Fruit fly (Drosophila melanogaster) whole organism, embryonic: ENCODE results near the gene GABPI.
A peak's percentile ranks its signal among the peaks of the same experiment; 100 is the strongest.

ENCODE experiments used
- Atf6 ChIP-seq: fragments of 200-800 bp; sonication (Bioruptor generic); IDR thresholded peaks from 2 replicates; pipeline ENCODE4 v1.3.6; 2022; ENCODE audit warnings: missing biosample characterization, missing genetic modification characterization
- Blimp-1 ChIP-seq: fragments of 200-800 bp; sonication (Bioruptor generic); optimal IDR thresholded peaks from 3 replicates; lab custom pipeline; 2018; ENCODE audit warnings: missing biosample characterization, missing genetic modification characterization, mild to moderate bottlenecking, moderate library complexity, missing genetic modification reagents
- CG10267 ChIP-seq: fragments of 200-800 bp; sonication (Bioruptor generic); optimal IDR thresholded peaks from 2 replicates; lab custom pipeline; 2018; ENCODE audit warnings: missing biosample characterization, mild to moderate bottlenecking, missing genetic modification characterization, moderate library complexity
- CG12219 ChIP-seq: fragments of 200-800 bp; sonication (Bioruptor generic); optimal IDR thresholded peaks from 3 replicates; lab custom pipeline; 2018; ENCODE audit warnings: missing biosample characterization, mild to moderate bottlenecking, missing genetic modification characterization
- CG1233 ChIP-seq: fragments of 200-800 bp; sonication (Bioruptor generic); optimal IDR thresholded peaks from 4 replicates; lab custom pipeline; 2018; ENCODE audit warnings: missing biosample characterization, mild to moderate bottlenecking, missing genetic modification characterization
- CG12659 ChIP-seq: fragments of 200-800 bp; sonication (Bioruptor generic); optimal IDR thresholded peaks from 3 replicates; lab custom pipeline; 2017; ENCODE audit warnings: mild to moderate bottlenecking, missing biosample characterization, missing genetic modification reagents, missing genetic modification characterization
- CG15514 ChIP-seq: fragments of 200-800 bp; sonication (Bioruptor generic); optimal IDR thresholded peaks from 3 replicates; lab custom pipeline; 2017; ENCODE audit warnings: missing biosample characterization, missing genetic modification characterization, mild to moderate bottlenecking, moderate library complexity, missing genetic modification reagents
- CG16815 ChIP-seq: fragments of 200-800 bp; sonication (Bioruptor generic); optimal IDR thresholded peaks from 3 replicates; lab custom pipeline; 2017; ENCODE audit warnings: missing biosample characterization, mild to moderate bottlenecking, missing genetic modification characterization
- CG16863 ChIP-seq: fragments of 200-800 bp; sonication (Bioruptor generic); optimal IDR thresholded peaks from 3 replicates; lab custom pipeline; 2016; ENCODE audit warnings: missing biosample characterization, missing genetic modification characterization
- CG17359 ChIP-seq: fragments of 200-800 bp; sonication (Bioruptor generic); optimal IDR thresholded peaks from 3 replicates; lab custom pipeline; 2018; ENCODE audit warnings: missing biosample characterization, mild to moderate bottlenecking, missing genetic modification characterization, moderate library complexity
- CG17385 ChIP-seq: fragments of 200-800 bp; sonication (Bioruptor generic); optimal IDR thresholded peaks from 3 replicates; lab custom pipeline; 2018; ENCODE audit warnings: missing biosample characterization, mild to moderate bottlenecking, missing genetic modification characterization
- CG1792 ChIP-seq: fragments of 200-800 bp; sonication (Bioruptor generic); optimal IDR thresholded peaks from 2 replicates; lab custom pipeline; 2016; ENCODE audit warnings: missing biosample characterization, missing genetic modification characterization
- CG18011 ChIP-seq: fragments of 200-800 bp; sonication (Bioruptor generic); optimal IDR thresholded peaks from 2 replicates; lab custom pipeline; 2017; ENCODE audit warnings: missing biosample characterization, missing genetic modification characterization, mild to moderate bottlenecking, moderate library complexity, missing genotype
- CG2120 ChIP-seq: fragments of 200-800 bp; sonication (Bioruptor generic); optimal IDR thresholded peaks from 3 replicates; lab custom pipeline; 2016; ENCODE audit warnings: missing biosample characterization, missing genetic modification characterization
- CG30431 ChIP-seq: fragments of 200-800 bp; sonication (Bioruptor generic); optimal IDR thresholded peaks from 2 replicates; lab custom pipeline; 2017; ENCODE audit warnings: missing biosample characterization, missing genetic modification characterization
- CG3281 ChIP-seq: fragments of 200-800 bp; sonication (Bioruptor generic); optimal IDR thresholded peaks from 3 replicates; lab custom pipeline; 2017; ENCODE audit warnings: missing biosample characterization, mild to moderate bottlenecking, missing genetic modification characterization
- CG3847 ChIP-seq: fragments of 200-800 bp; sonication (Bioruptor generic); IDR thresholded peaks from 2 replicates; pipeline ENCODE4 v1.3.6; 2022; ENCODE audit warnings: missing biosample characterization, missing genetic modification characterization
- CG3995 ChIP-seq: fragments of 200-800 bp; sonication (Bioruptor generic); optimal IDR thresholded peaks from 3 replicates; lab custom pipeline; 2016; ENCODE audit warnings: missing biosample characterization, missing genetic modification characterization
- CG43689 ChIP-seq: fragments of 200-800 bp; sonication (Bioruptor generic); IDR thresholded peaks from 2 replicates; pipeline ENCODE4 v1.3.6; 2022; ENCODE audit warnings: missing biosample characterization, missing genetic modification characterization
- CG4424 ChIP-seq: fragments of 200-800 bp; sonication (Bioruptor generic); optimal IDR thresholded peaks from 3 replicates; lab custom pipeline; 2016; ENCODE audit warnings: missing biosample characterization, missing genetic modification characterization
- CG6654 ChIP-seq: fragments of 200-800 bp; sonication (Bioruptor generic); optimal IDR thresholded peaks from 2 replicates; lab custom pipeline; 2017; ENCODE audit warnings: missing biosample characterization, mild to moderate bottlenecking, missing genetic modification characterization
- CG6689 ChIP-seq: fragments of 200-800 bp; sonication (Bioruptor generic); IDR thresholded peaks from 2 replicates; pipeline ENCODE4 v1.3.6; 2022; ENCODE audit warnings: missing biosample characterization, missing genetic modification characterization
- CG6765 ChIP-seq: fragments of 200-800 bp; sonication (Bioruptor generic); optimal IDR thresholded peaks from 3 replicates; lab custom pipeline; 2017; ENCODE audit warnings: missing biosample characterization, mild to moderate bottlenecking, missing genetic modification characterization
- CG8089 ChIP-seq: fragments of 200-800 bp; sonication (Bioruptor generic); optimal IDR thresholded peaks from 3 replicates; lab custom pipeline; 2016; ENCODE audit warnings: missing biosample characterization, missing genetic modification characterization
- CG8765 ChIP-seq: fragments of 200-800 bp; sonication (Bioruptor generic); IDR thresholded peaks from 2 replicates; pipeline ENCODE4 v1.3.6; 2022; ENCODE audit warnings: missing biosample characterization, missing genetic modification characterization
- CG9797 ChIP-seq: fragments of 200-800 bp; sonication (Bioruptor generic); optimal IDR thresholded peaks from 3 replicates; lab custom pipeline; 2018; ENCODE audit warnings: missing biosample characterization, mild to moderate bottlenecking, missing genetic modification characterization
- Deaf1 ChIP-seq: fragments of 200-800 bp; optimal IDR thresholded peaks from 3 replicates; lab custom pipeline; 2019; ENCODE audit warnings: missing biosample characterization, mild to moderate bottlenecking, missing genetic modification characterization, moderate library complexity
- Hey ChIP-seq: fragments of 200-800 bp; sonication (Bioruptor generic); optimal IDR thresholded peaks from 3 replicates; lab custom pipeline; 2018; ENCODE audit warnings: missing biosample characterization, mild to moderate bottlenecking, missing genetic modification characterization
- Hr51 ChIP-seq, 2 experiments: fragments of 200-800 bp; sonication (Bioruptor generic); optimal IDR thresholded peaks; 2 replicates in 1 of 2; 3 replicates in 1 of 2; lab custom pipeline; 2016 to 2018; ENCODE audit warnings: missing biosample characterization in 2 of 2, missing genetic modification characterization in 2 of 2, mild to moderate bottlenecking in 1 of 2, moderate library complexity in 1 of 2
- Lim3 ChIP-seq: fragments of 200-800 bp; sonication (Bioruptor generic); IDR thresholded peaks from 2 replicates; pipeline ENCODE4 v1.3.6; 2022; ENCODE audit warnings: missing biosample characterization, missing genetic modification characterization
- Nf-YA ChIP-seq: fragments of 200-800 bp; sonication (Bioruptor generic); IDR thresholded peaks from 2 replicates; pipeline ENCODE4 v1.3.6; 2022; ENCODE audit warnings: missing biosample characterization, missing genetic modification characterization
- PHDP ChIP-seq: fragments of 200-800 bp; sonication (Bioruptor generic); optimal IDR thresholded peaks from 3 replicates; lab custom pipeline; 2018; ENCODE audit warnings: missing biosample characterization, mild to moderate bottlenecking, missing genetic modification characterization, moderate library complexity
- Scr ChIP-seq: fragments of 200-800 bp; sonication (Bioruptor generic); IDR thresholded peaks from 2 replicates; pipeline ENCODE4 v1.3.6; 2022; ENCODE audit warnings: missing biosample characterization, missing genetic modification characterization; ENCODE audit not compliant: partially characterized antibody
- abd-A ChIP-seq: fragments of 200-800 bp; sonication (Bioruptor generic); optimal IDR thresholded peaks from 3 replicates; lab custom pipeline; 2019; ENCODE audit warnings: missing biosample characterization, mild to moderate bottlenecking, missing genetic modification characterization, moderate library complexity
- btn ChIP-seq: fragments of 200-800 bp; sonication (Bioruptor generic); optimal IDR thresholded peaks from 2 replicates; lab custom pipeline; 2016; ENCODE audit warnings: missing biosample characterization, missing genetic modification characterization
- cas ChIP-seq: fragments of 200-800 bp; sonication (Bioruptor generic); IDR thresholded peaks from 2 replicates; pipeline ENCODE4 v1.3.6; 2022; ENCODE audit warnings: missing biosample characterization, missing genetic modification characterization
- da ChIP-seq: fragments of 200-800 bp; sonication (Bioruptor generic); optimal IDR thresholded peaks from 2 replicates; lab custom pipeline; 2016; ENCODE audit warnings: missing biosample characterization, missing genetic modification characterization
- disco-r ChIP-seq: fragments of 200-800 bp; sonication (Bioruptor generic); optimal IDR thresholded peaks from 2 replicates; lab custom pipeline; 2016; ENCODE audit warnings: missing biosample characterization, missing genetic modification characterization
- fd64A ChIP-seq: fragments of 200-800 bp; sonication (Bioruptor generic); optimal IDR thresholded peaks from 3 replicates; lab custom pipeline; 2018; ENCODE audit warnings: missing biosample characterization, mild to moderate bottlenecking, missing genetic modification characterization
- fu2 ChIP-seq: fragments of 200-800 bp; sonication (Bioruptor generic); optimal IDR thresholded peaks from 2 replicates; lab custom pipeline; 2016; ENCODE audit warnings: missing biosample characterization, missing genetic modification characterization
- h ChIP-seq: fragments of >200 bp; optimal IDR thresholded peaks from 2 replicates; lab custom pipeline; 2017
- insv ChIP-seq, 2 experiments: fragments of 200-800 bp; sonication (Bioruptor generic); optimal IDR thresholded peaks; 3 replicates each; lab custom pipeline; 2016 to 2018; ENCODE audit warnings: missing biosample characterization in 2 of 2, missing genetic modification characterization in 2 of 2
- kah ChIP-seq: fragments of 200-800 bp; sonication (Bioruptor generic); optimal IDR thresholded peaks from 2 replicates; lab custom pipeline; 2018; ENCODE audit warnings: missing biosample characterization, mild to moderate bottlenecking, missing genetic modification characterization
- ken ChIP-seq: fragments of 200-800 bp; sonication (Bioruptor generic); IDR thresholded peaks from 3 replicates; pipeline ENCODE4 v1.3.6; 2022; ENCODE audit warnings: missing biosample characterization, missing genetic modification characterization
- mirr ChIP-seq: fragments of 200-800 bp; sonication (Bioruptor generic); optimal IDR thresholded peaks from 3 replicates; lab custom pipeline; 2018; ENCODE audit warnings: missing biosample characterization, mild to moderate bottlenecking, missing genetic modification characterization
- odd ChIP-seq: fragments of 200-800 bp; sonication (Bioruptor generic); optimal IDR thresholded peaks from 2 replicates; lab custom pipeline; 2017; ENCODE audit warnings: missing biosample characterization, mild to moderate bottlenecking, missing genetic modification characterization
- pho ChIP-seq: fragments of 200-800 bp; sonication (Bioruptor generic); optimal IDR thresholded peaks from 2 replicates; lab custom pipeline; 2016; ENCODE audit warnings: missing biosample characterization, missing genetic modification characterization
- shn ChIP-seq: fragments of 200-800 bp; sonication (Bioruptor generic); optimal IDR thresholded peaks from 3 replicates; lab custom pipeline; 2016; ENCODE audit warnings: missing biosample characterization, missing genetic modification characterization
- sim ChIP-seq: fragments of 200-800 bp; sonication (Bioruptor generic); IDR thresholded peaks from 2 replicates; pipeline ENCODE4 v1.3.6; 2022; ENCODE audit warnings: missing biosample characterization, missing genetic modification characterization
- tio ChIP-seq: fragments of 200-800 bp; sonication (Bioruptor generic); optimal IDR thresholded peaks from 2 replicates; lab custom pipeline; 2017; ENCODE audit warnings: missing biosample characterization, missing genetic modification characterization, inconsistent platforms
- zf30C ChIP-seq: fragments of 200-800 bp; sonication (Bioruptor generic); optimal IDR thresholded peaks from 3 replicates; lab custom pipeline; 2018; ENCODE audit warnings: missing biosample characterization, mild to moderate bottlenecking, missing genetic modification characterization
- zfh1 ChIP-seq: fragments of 200-800 bp; sonication (Bioruptor generic); IDR thresholded peaks from 3 replicates; pipeline ENCODE4 v1.3.6; 2022; ENCODE audit warnings: missing biosample characterization, missing genetic modification characterization

Gene GABPI

dm6 chr2L:2999113-2999512 lies 31.2 kb upstream of the GABPI start, which contains the start of gene Ccdc85 (continued):
- 0 out of 2 replicates have a peak, but pooled peaks have one; percentile 28 for TF ChIP-seq CG3847 (GFP tag; lab: Robert Waterston, UW)
- TF ChIP-seq CG30431 (GFP tag; lab: Kevin White, UChicago), result no peak
- TF ChIP-seq fd64A (GFP tag; lab: Kevin White, UChicago), result no peak
- TF ChIP-seq CG16863, result no peak
- no peak for TF ChIP-seq Hr51 (GFP tag; optimal IDR thresholded peaks at IDR 0.05; lab: Kevin White, UChicago)
- TF ChIP-seq shn, result no peak
- no peak for TF ChIP-seq pho (GFP tag; lab: Kevin White, UChicago)
- TF ChIP-seq da (GFP tag; lab: Kevin White, UChicago), result no peak
- TF ChIP-seq CG1792, result no peak
- no peak for TF ChIP-seq cas (GFP tag; lab: Robert Waterston, UW)
- TF ChIP-seq CG16815 (GFP tag; lab: Kevin White, UChicago), result no peak
- TF ChIP-seq Deaf1 (tag; lab: Kevin White, UChicago), result no peak
- peak; percentile 92 for TF ChIP-seq Scr
- peak; percentile 37 for TF ChIP-seq CG9797
- peak; percentile 24 for TF ChIP-seq Blimp-1 (GFP tag; lab: Kevin White, UChicago)
- TF ChIP-seq CG17359 (tag; lab: Kevin White, UChicago), result no peak
- peak; percentile 93 for TF ChIP-seq CG3995 (GFP tag; lab: Kevin White, UChicago)
- TF ChIP-seq Hey (tag; lab: Kevin White, UChicago), result no peak
- TF ChIP-seq sim (GFP tag; lab: Robert Waterston, UW), result no peak
- no peak for TF ChIP-seq ken (GFP tag; lab: Robert Waterston, UW)
- TF ChIP-seq Lim3 (GFP tag; lab: Robert Waterston, UW), result no peak
- no peak for TF ChIP-seq odd (GFP tag; lab: Kevin White, UChicago)
- peak; percentile 35 for TF ChIP-seq PHDP
- TF ChIP-seq CG18011 (GFP tag; lab: Kevin White, UChicago), result no peak
- peak; percentile 51 for TF ChIP-seq CG12659
- TF ChIP-seq abd-A, result no peak
- TF ChIP-seq CG2120 (GFP tag; lab: Kevin White, UChicago), result no peak
- no peak for TF ChIP-seq fu2 (GFP tag; lab: Kevin White, UChicago)
- TF ChIP-seq zfh1 (GFP tag; lab: Robert Waterston, UW), result no peak
- TF ChIP-seq zf30C, result no peak
- TF ChIP-seq CG8089 (GFP tag; lab: Kevin White, UChicago), result no peak
- TF ChIP-seq CG6765 (GFP tag; lab: Kevin White, UChicago), result no peak
- TF ChIP-seq CG3281 (GFP tag; lab: Kevin White, UChicago), result no peak
- TF ChIP-seq CG6689, result no peak
- 0 out of 2 replicates have a peak, but pooled peaks have one; percentile 7 for TF ChIP-seq Nf-YA (GFP tag; lab: Robert Waterston, UW)
- no peak for TF ChIP-seq CG12219 (GFP tag; lab: Kevin White, UChicago)
- no peak for TF ChIP-seq disco-r
- TF ChIP-seq CG8765 (GFP tag; lab: Robert Waterston, UW), result no peak
- peak; percentile 43 for TF ChIP-seq CG17385
- no peak; the same call in 1 of the 2 replicates for TF ChIP-seq Atf6 (GFP tag; lab: Robert Waterston, UW)
- TF ChIP-seq mirr (GFP tag; lab: Kevin White, UChicago), result no peak
- TF ChIP-seq insv (GFP tag; optimal IDR thresholded peaks at IDR 0.05; lab: Kevin White, UChicago), result no peak
- no peak for TF ChIP-seq btn (GFP tag; lab: Kevin White, UChicago)
- no peak for TF ChIP-seq kah (GFP tag; lab: Kevin White, UChicago)
- peak; percentile 64 for TF ChIP-seq CG15514
- no peak for TF ChIP-seq CG43689 (GFP tag; lab: Robert Waterston, UW)
- TF ChIP-seq h (lab: Kevin White, UChicago), result no peak
- TF ChIP-seq CG4424 (GFP tag; lab: Kevin White, UChicago), result no peak
- TF ChIP-seq CG6654 (GFP tag; lab: Kevin White, UChicago), result no peak
- TF ChIP-seq CG10267 (tag; lab: Kevin White, UChicago), result peak; percentile 51
- no peak for TF ChIP-seq tio (GFP tag; lab: Kevin White, UChicago)
- TF ChIP-seq CG1233 (GFP tag; lab: Kevin White, UChicago), result no peak
